Fruit fly (Drosophila melanogaster) whole organism, embryonic: ENCODE measurements around the gene SREBP.

Source experiments
- ATbp ChIP-seq: fragments of 200-800 bp; sonication (Bioruptor generic); optimal IDR thresholded peaks from 2 replicates; lab custom pipeline; 2017; ENCODE audit warnings: missing biosample characterization, mild to moderate bottlenecking, missing genetic modification characterization, missing genetic modification reagents
- Asciz ChIP-seq: fragments of 200-800 bp; sonication (Bioruptor generic); optimal IDR thresholded peaks from 2 replicates; lab custom pipeline; 2017; ENCODE audit warnings: missing biosample characterization, mild to moderate bottlenecking, missing genetic modification characterization, missing genetic modification reagents
- Atf-2 ChIP-seq: fragments of 200-800 bp; sonication (Bioruptor generic); optimal IDR thresholded peaks from 2 replicates; lab custom pipeline; 2016; ENCODE audit warnings: missing biosample characterization, missing genetic modification characterization
- BEAF-32 ChIP-seq: fragments of 200-800 bp; sonication (Bioruptor generic); optimal IDR thresholded peaks from 3 replicates; lab custom pipeline; 2017; ENCODE audit warnings: missing biosample characterization, missing genetic modification characterization, mild to moderate bottlenecking, moderate library complexity, missing genetic modification reagents
- CG10462 ChIP-seq: fragments of 200-800 bp; sonication (Bioruptor generic); optimal IDR thresholded peaks from 2 replicates; lab custom pipeline; 2016; ENCODE audit warnings: missing biosample characterization, missing genetic modification characterization
- CG12659 ChIP-seq: fragments of 200-800 bp; sonication (Bioruptor generic); optimal IDR thresholded peaks from 3 replicates; lab custom pipeline; 2017; ENCODE audit warnings: mild to moderate bottlenecking, missing biosample characterization, missing genetic modification reagents, missing genetic modification characterization
- CG13775 ChIP-seq: fragments of 200-800 bp; sonication (Bioruptor generic); optimal IDR thresholded peaks from 3 replicates; lab custom pipeline; 2017; ENCODE audit warnings: missing biosample characterization, mild to moderate bottlenecking, missing genetic modification characterization
- CG15514 ChIP-seq: fragments of 200-800 bp; sonication (Bioruptor generic); optimal IDR thresholded peaks from 3 replicates; lab custom pipeline; 2017; ENCODE audit warnings: missing biosample characterization, missing genetic modification characterization, mild to moderate bottlenecking, moderate library complexity, missing genetic modification reagents
- CG17359 ChIP-seq: fragments of 200-800 bp; sonication (Bioruptor generic); optimal IDR thresholded peaks from 3 replicates; lab custom pipeline; 2018; ENCODE audit warnings: missing biosample characterization, mild to moderate bottlenecking, missing genetic modification characterization, moderate library complexity
- CG17361 ChIP-seq: fragments of 200-800 bp; sonication (Bioruptor generic); IDR thresholded peaks from 3 replicates; pipeline ENCODE4 v1.3.6; 2022; ENCODE audit warnings: missing biosample characterization, missing genetic modification characterization
- CG17385 ChIP-seq: fragments of 200-800 bp; sonication (Bioruptor generic); optimal IDR thresholded peaks from 3 replicates; lab custom pipeline; 2018; ENCODE audit warnings: missing biosample characterization, mild to moderate bottlenecking, missing genetic modification characterization
- CG17802 ChIP-seq: fragments of 200-800 bp; sonication (Bioruptor generic); optimal IDR thresholded peaks from 2 replicates; lab custom pipeline; 2018; ENCODE audit warnings: missing biosample characterization, mild to moderate bottlenecking, missing genetic modification characterization, moderate library complexity
- CG18011 ChIP-seq: fragments of 200-800 bp; sonication (Bioruptor generic); optimal IDR thresholded peaks from 2 replicates; lab custom pipeline; 2017; ENCODE audit warnings: missing biosample characterization, missing genetic modification characterization, mild to moderate bottlenecking, moderate library complexity, missing genotype
- CG31388 ChIP-seq: fragments of 200-800 bp; sonication (Bioruptor generic); optimal IDR thresholded peaks from 2 replicates; lab custom pipeline; 2016; ENCODE audit warnings: missing biosample characterization, missing genetic modification characterization
- CG34376 ChIP-seq: fragments of 200-800 bp; sonication (Bioruptor generic); optimal IDR thresholded peaks from 2 replicates; lab custom pipeline; 2018; ENCODE audit warnings: missing biosample characterization, mild to moderate bottlenecking, missing genetic modification characterization
- CG4404 ChIP-seq: fragments of 200-800 bp; sonication (Bioruptor generic); IDR thresholded peaks from 2 replicates; pipeline ENCODE4 v1.3.6; 2022; ENCODE audit warnings: missing biosample characterization, missing genetic modification characterization
- CG5180 ChIP-seq: fragments of 200-800 bp; sonication (Bioruptor generic); optimal IDR thresholded peaks from 3 replicates; lab custom pipeline; 2017; ENCODE audit warnings: missing biosample characterization, missing genetic modification characterization, mild to moderate bottlenecking, moderate library complexity, missing genetic modification reagents
- CG8281 ChIP-seq: fragments of 200-800 bp; sonication (Bioruptor generic); optimal IDR thresholded peaks from 2 replicates; lab custom pipeline; 2018; ENCODE audit warnings: missing biosample characterization, mild to moderate bottlenecking, missing genetic modification characterization, moderate library complexity
- CG8359 ChIP-seq: fragments of 200-800 bp; sonication (Bioruptor generic); optimal IDR thresholded peaks from 2 replicates; lab custom pipeline; 2017; ENCODE audit warnings: missing biosample characterization, mild to moderate bottlenecking, missing genetic modification characterization, borderline replicate concordance
- CG9932 ChIP-seq: fragments of 200-800 bp; sonication (Bioruptor generic); IDR thresholded peaks from 2 replicates; pipeline ENCODE4 v1.3.6; 2022; ENCODE audit warnings: missing biosample characterization, missing genetic modification characterization
- CTCF ChIP-seq: fragments of 200-800 bp; sonication (Bioruptor generic); optimal IDR thresholded peaks from 2 replicates; lab custom pipeline; 2017; ENCODE audit warnings: missing biosample characterization, mild to moderate bottlenecking, missing genetic modification characterization, moderate library complexity
- Deaf1 ChIP-seq: fragments of 200-800 bp; optimal IDR thresholded peaks from 3 replicates; lab custom pipeline; 2019; ENCODE audit warnings: missing biosample characterization, mild to moderate bottlenecking, missing genetic modification characterization, moderate library complexity
- Ets97D ChIP-seq: fragments of 200-800 bp; sonication (Bioruptor generic); optimal IDR thresholded peaks from 3 replicates; lab custom pipeline; 2016; ENCODE audit warnings: missing biosample characterization, missing genetic modification characterization
- Med ChIP-seq: fragments of 200-800 bp; sonication (Bioruptor generic); peaks from one replicate; lab custom pipeline; 2016; ENCODE audit warnings: missing biosample characterization, missing genetic modification characterization, mild to moderate bottlenecking, inconsistent platforms, moderate library complexity
- NK7.1 ChIP-seq: fragments of 200-800 bp; sonication (Bioruptor generic); optimal IDR thresholded peaks from 3 replicates; lab custom pipeline; 2016; ENCODE audit warnings: missing biosample characterization, missing genetic modification characterization
- Nf-YA ChIP-seq: fragments of 200-800 bp; sonication (Bioruptor generic); IDR thresholded peaks from 2 replicates; pipeline ENCODE4 v1.3.6; 2022; ENCODE audit warnings: missing biosample characterization, missing genetic modification characterization
- Pdp1 ChIP-seq, 2 experiments: fragments of 200-800 bp; sonication (Bioruptor generic); optimal IDR thresholded peaks; 3 replicates each; lab custom pipeline; 2016; ENCODE audit warnings: missing biosample characterization in 2 of 2, missing genetic modification characterization in 2 of 2, mild to moderate bottlenecking in 1 of 2, moderate library complexity in 1 of 2
- Poxn ChIP-seq: fragments of 200-800 bp; sonication (Bioruptor generic); IDR thresholded peaks from 2 replicates; pipeline ENCODE4 v1.3.6; 2022; ENCODE audit warnings: missing biosample characterization, missing genetic modification characterization
- Trl ChIP-seq, 3 experiments: fragments of >200 bp in 2 of 3; fragments of 200-800 bp in 1 of 3; sonication (Bioruptor generic) in 1 of 3; optimal IDR thresholded peaks; 2 replicates in 1 of 3; 3 replicates in 2 of 3; lab custom pipeline; 2016 to 2017; ENCODE audit warnings: missing biosample characterization in 1 of 3, missing genetic modification characterization in 1 of 3
- al ChIP-seq: fragments of 200-800 bp; sonication (Bioruptor generic); IDR thresholded peaks from 2 replicates; pipeline ENCODE4 v1.3.6; 2022; ENCODE audit warnings: missing biosample characterization, missing genetic modification characterization
- dm ChIP-seq: fragments of 200-800 bp; sonication (Bioruptor generic); optimal IDR thresholded peaks from 3 replicates; lab custom pipeline; 2016; ENCODE audit warnings: missing biosample characterization, missing genetic modification characterization
- eyg ChIP-seq: fragments of 200-800 bp; sonication (Bioruptor generic); optimal IDR thresholded peaks from 3 replicates; lab custom pipeline; 2016; ENCODE audit warnings: missing biosample characterization, missing genetic modification characterization
- gfzf ChIP-seq: fragments of 200-800 bp; sonication (Bioruptor generic); optimal IDR thresholded peaks from 2 replicates; lab custom pipeline; 2016; ENCODE audit warnings: missing biosample characterization, mild to moderate bottlenecking, missing genetic modification characterization, moderate library complexity
- hth ChIP-seq: fragments of >200 bp; optimal IDR thresholded peaks from 2 replicates; lab custom pipeline; 2017; ENCODE audit warnings: inconsistent platforms
- kni ChIP-seq: fragments of 200-800 bp; sonication (Bioruptor generic); optimal IDR thresholded peaks from 3 replicates; lab custom pipeline; 2017; ENCODE audit warnings: mild to moderate bottlenecking, missing biosample characterization, missing genetic modification reagents, missing genetic modification characterization
- lov ChIP-seq, 2 experiments: fragments of 200-800 bp in 1 of 2; fragments of >200 bp in 1 of 2; sonication (Bioruptor generic) in 1 of 2; IDR thresholded peaks in 1 of 2; optimal IDR thresholded peaks in 1 of 2; 2 replicates in 1 of 2; 3 replicates in 1 of 2; pipeline versions ENCODE4 v1.3.6 to Lab custom; 2017 to 2022; ENCODE audit warnings: missing biosample characterization in 1 of 2, missing genetic modification characterization in 1 of 2
- nom ChIP-seq: fragments of 200-800 bp; sonication (Bioruptor generic); optimal IDR thresholded peaks from 2 replicates; lab custom pipeline; 2017; ENCODE audit warnings: missing biosample characterization, missing genetic modification characterization, mild to moderate bottlenecking, moderate library complexity, missing genetic modification reagents
- phol ChIP-seq: fragments of 200-800 bp; sonication (Bioruptor generic); optimal IDR thresholded peaks from 3 replicates; lab custom pipeline; 2018; ENCODE audit warnings: missing biosample characterization, mild to moderate bottlenecking, missing genetic modification characterization, moderate library complexity
- pita ChIP-seq: fragments of 200-800 bp; sonication (Bioruptor generic); optimal IDR thresholded peaks from 2 replicates; lab custom pipeline; 2017; ENCODE audit warnings: missing biosample characterization, mild to moderate bottlenecking, missing genetic modification characterization
- prd ChIP-seq, 3 experiments: fragments of >200 bp in 2 of 3; fragments of 200-800 bp in 1 of 3; sonication (Bioruptor generic) in 1 of 3; optimal IDR thresholded peaks in 2 of 3; IDR thresholded peaks in 1 of 3; 2 replicates in 2 of 3; 3 replicates in 1 of 3; pipeline versions ENCODE4 v1.3.6 to Lab custom; 2017 to 2022; ENCODE audit warnings: missing biosample characterization in 1 of 3, missing genetic modification characterization in 1 of 3
- pros ChIP-seq: fragments of 200-800 bp; sonication (Bioruptor generic); optimal IDR thresholded peaks from 3 replicates; lab custom pipeline; 2019; ENCODE audit warnings: missing biosample characterization, mild to moderate bottlenecking, missing genetic modification characterization, moderate library complexity
- sens-2 ChIP-seq: fragments of 200-800 bp; sonication (Bioruptor generic); IDR thresholded peaks from 2 replicates; pipeline ENCODE4 v1.3.6; 2022; ENCODE audit warnings: missing biosample characterization, missing genetic modification characterization
- seq ChIP-seq: fragments of 200-800 bp; sonication (Bioruptor generic); IDR thresholded peaks from 2 replicates; pipeline ENCODE4 v1.3.6; 2022; ENCODE audit warnings: missing biosample characterization, missing genetic modification characterization
- slbo ChIP-seq: fragments of 200-800 bp; sonication (Bioruptor generic); IDR thresholded peaks from 2 replicates; pipeline ENCODE4 v1.3.6; 2022; ENCODE audit warnings: missing biosample characterization, missing genetic modification characterization
- ssp ChIP-seq: fragments of 200-800 bp; sonication (Bioruptor generic); IDR thresholded peaks from 2 replicates; pipeline ENCODE4 v1.3.6; 2022; ENCODE audit warnings: missing biosample characterization, missing genetic modification characterization
- trem ChIP-seq: fragments of 200-800 bp; optimal IDR thresholded peaks from 3 replicates; lab custom pipeline; 2019; ENCODE audit warnings: missing biosample characterization, mild to moderate bottlenecking, missing genetic modification characterization, moderate library complexity
- zen ChIP-seq: fragments of 200-800 bp; sonication (Bioruptor generic); optimal IDR thresholded peaks from 3 replicates; lab custom pipeline; 2018; ENCODE audit warnings: missing biosample characterization, mild to moderate bottlenecking, missing genetic modification characterization, moderate library complexity
- zfh1 ChIP-seq: fragments of 200-800 bp; sonication (Bioruptor generic); IDR thresholded peaks from 3 replicates; pipeline ENCODE4 v1.3.6; 2022; ENCODE audit warnings: missing biosample characterization, missing genetic modification characterization

SREBP gene

dm6 chr3L:19815472-19816150 is 21.9 kb downstream of the SREBP start, which contains the start of gene cyc (continued):
- no peak for TF ChIP-seq zen (tag; lab: Kevin White, UChicago)
- peak; percentile 84 for TF ChIP-seq CG15514 (GFP tag; lab: Kevin White, UChicago)
- no peak for TF ChIP-seq kni (GFP tag; lab: Kevin White, UChicago)
- TF ChIP-seq CG17802 (tag; lab: Kevin White, UChicago): peak; percentile 98
- no peak for TF ChIP-seq CG13775 (GFP tag; lab: Kevin White, UChicago)
- peak; percentile 77 for TF ChIP-seq Med (GFP tag; lab: Kevin White, UChicago)
- no peak for TF ChIP-seq CG10462 (GFP tag; lab: Kevin White, UChicago)
- no peak for TF ChIP-seq Poxn (GFP tag; lab: Robert Waterston, UW)
- TF ChIP-seq seq: no peak
- TF ChIP-seq phol (tag; lab: Kevin White, UChicago): no peak
- no peak for TF ChIP-seq CG8281 (tag; lab: Kevin White, UChicago)
- TF ChIP-seq NK7.1 (GFP tag; lab: Kevin White, UChicago): no peak
- peak; percentile 51 for TF ChIP-seq CTCF (GFP tag; lab: Kevin White, UChicago)
- TF ChIP-seq lov (optimal IDR thresholded peaks at IDR 0.05; lab: Kevin White, UChicago): no peak
- no peak for TF ChIP-seq lov (GFP tag; IDR thresholded peaks at IDR 0.05; lab: Robert Waterston, UW)
- TF ChIP-seq Asciz: no peak
- no peak for TF ChIP-seq ATbp (GFP tag; lab: Kevin White, UChicago)
- TF ChIP-seq pros: no peak
- TF ChIP-seq BEAF-32 (GFP tag; lab: Kevin White, UChicago): peak; percentile 1
- peak; percentile 36 for TF ChIP-seq CG12659 (GFP tag; lab: Kevin White, UChicago)
- TF ChIP-seq Atf-2 (GFP tag; lab: Kevin White, UChicago): no peak
- no peak for TF ChIP-seq hth (lab: Kevin White, UChicago)
- TF ChIP-seq Ets97D (GFP tag; lab: Kevin White, UChicago): peak; percentile 75
- no peak for TF ChIP-seq eyg (GFP tag; lab: Kevin White, UChicago)
- TF ChIP-seq zfh1 (GFP tag; lab: Robert Waterston, UW): 0 out of 3 replicates have a peak, but pooled peaks have one; percentile 11
- no peak for TF ChIP-seq CG18011
- no peak for TF ChIP-seq Trl (optimal IDR thresholded peaks at IDR 0.05; lab: Kevin White, UChicago)
- TF ChIP-seq Trl (GFP tag; optimal IDR thresholded peaks at IDR 0.05; lab: Kevin White, UChicago): no peak
- no peak for TF ChIP-seq CG17361 (GFP tag; lab: Robert Waterston, UW)
- TF ChIP-seq CG34376 (GFP tag; lab: Kevin White, UChicago): peak; percentile 9
- no peak for TF ChIP-seq sens-2 (GFP tag; lab: Robert Waterston, UW)
- no peak for TF ChIP-seq Nf-YA (GFP tag; lab: Robert Waterston, UW)
- no peak for TF ChIP-seq al
- peak; percentile 7 for TF ChIP-seq trem (tag; lab: Kevin White, UChicago)
- no peak for TF ChIP-seq pita (GFP tag; lab: Kevin White, UChicago)
- TF ChIP-seq CG31388 (GFP tag; lab: Kevin White, UChicago): no peak
- 0 out of 2 replicates have a peak, but pooled peaks have one; percentile 26 for TF ChIP-seq ssp (GFP tag; lab: Robert Waterston, UW)
- no peak for TF ChIP-seq dm (GFP tag; lab: Kevin White, UChicago)
- no peak for TF ChIP-seq CG9932 (GFP tag; lab: Robert Waterston, UW)
- peak; percentile 22; the same call in 1 of the 2 replicates for TF ChIP-seq slbo (GFP tag; lab: Robert Waterston, UW)
- TF ChIP-seq Deaf1 (tag; lab: Kevin White, UChicago): peak; percentile 84
- no peak for TF ChIP-seq CG8359
- TF ChIP-seq prd (optimal IDR thresholded peaks at IDR 0.05; lab: Kevin White, UChicago): no peak
- no peak for TF ChIP-seq prd (GFP tag; IDR thresholded peaks at IDR 0.05; lab: Robert Waterston, UW)
- peak in 1 of 2 experiments; percentile 28 for TF ChIP-seq Pdp1 (GFP tag; optimal IDR thresholded peaks at IDR 0.05; lab: Kevin White, UChicago)
- TF ChIP-seq nom: peak; percentile 68
- TF ChIP-seq CG5180 (GFP tag; lab: Kevin White, UChicago): peak; percentile 21
- TF ChIP-seq CG17359 (tag; lab: Kevin White, UChicago): no peak
- TF ChIP-seq gfzf (GFP tag; lab: Kevin White, UChicago): peak; percentile 62
- TF ChIP-seq CG4404 (GFP tag; lab: Robert Waterston, UW): no peak
- peak; percentile 68 for TF ChIP-seq CG17385 (GFP tag; lab: Kevin White, UChicago)
